Worm (Caenorhabditis elegans) whole organism, early embryonic: ENCODE results near the gene C30F2.5.

Experiments
- B0310.2 ChIP-seq: sonication (generic microtip); optimal IDR thresholded peaks from 2 replicates; lab custom pipeline; 2016; ENCODE audit warnings: mild to moderate bottlenecking, missing genetic modification characterization, missing compliant biosample characterization
- F13C5.2 ChIP-seq: sonication (generic microtip); optimal IDR thresholded peaks from 2 replicates; lab custom pipeline; 2017; ENCODE audit warnings: mild to moderate bottlenecking, missing genetic modification characterization, inconsistent platforms, missing compliant biosample characterization
- aly-1 ChIP-seq: sonication (generic microtip); optimal IDR thresholded peaks from 2 replicates; lab custom pipeline; 2016; ENCODE audit warnings: missing genetic modification characterization, missing compliant biosample characterization
- ama-1 ChIP-seq: fragments of 150-350 bp; optimal IDR thresholded peaks from 2 replicates; lab custom pipeline; 2014
- ceh-13 ChIP-seq: fragments of 200-800 bp; sonication (Bioruptor generic); optimal IDR thresholded peaks from 2 replicates; lab custom pipeline; 2018; ENCODE audit warnings: mild to moderate bottlenecking, missing genetic modification characterization, missing compliant biosample characterization
- ceh-36 ChIP-seq: sonication (generic microtip); optimal IDR thresholded peaks from 2 replicates; lab custom pipeline; 2016; ENCODE audit warnings: missing genetic modification characterization, inconsistent platforms, missing compliant biosample characterization
- ets-7 ChIP-seq: sonication (generic microtip); optimal IDR thresholded peaks from 2 replicates; lab custom pipeline; 2016; ENCODE audit warnings: missing genotype, missing genetic modification characterization, missing compliant biosample characterization
- flt-1 ChIP-seq: fragments of 200-800 bp; sonication (Bioruptor generic); IDR thresholded peaks from 2 replicates; pipeline ENCODE4 v1.3.6; 2022; ENCODE audit warnings: missing genetic modification characterization, missing compliant biosample characterization
- hmbx-1 ChIP-seq: sonication (generic microtip); optimal IDR thresholded peaks from 2 replicates; lab custom pipeline; 2016; ENCODE audit warnings: mild to moderate bottlenecking, missing genetic modification characterization, missing compliant biosample characterization
- hmg-4 ChIP-seq: fragments of 200-800 bp; sonication (Bioruptor generic); optimal IDR thresholded peaks from 2 replicates; lab custom pipeline; 2018; ENCODE audit warnings: mild to moderate bottlenecking, missing genetic modification characterization, missing compliant biosample characterization
- hnd-1 ChIP-seq: sonication (generic microtip); optimal IDR thresholded peaks from 2 replicates; lab custom pipeline; 2016; ENCODE audit warnings: missing genetic modification characterization, missing compliant biosample characterization
- pes-1 ChIP-seq: fragments of 200-800 bp; sonication (Bioruptor generic); IDR thresholded peaks from 2 replicates; pipeline ENCODE4 v1.3.6; 2022; ENCODE audit warnings: missing genetic modification reagents, missing genetic modification characterization, missing compliant biosample characterization
- scrt-1 ChIP-seq: fragments of 200-800 bp; sonication (Bioruptor generic); IDR thresholded peaks from 2 replicates; pipeline ENCODE4 v1.3.6; 2022; ENCODE audit warnings: missing genetic modification characterization, missing compliant biosample characterization
- sea-1 ChIP-seq: fragments of 200-800 bp; sonication (Bioruptor generic); conservative IDR thresholded peaks from 2 replicates; pipeline ENCODE4 v1.3.6; 2022; ENCODE audit warnings: missing genetic modification characterization, missing compliant biosample characterization
- tbx-11 ChIP-seq: fragments of 200-800 bp; sonication (Bioruptor generic); IDR thresholded peaks from 2 replicates; pipeline ENCODE4 v1.3.6; 2022; ENCODE audit warnings: missing genetic modification characterization, missing compliant biosample characterization
- tbx-37 ChIP-seq: fragments of 200-800 bp; sonication (Bioruptor generic); conservative IDR thresholded peaks from 2 replicates; pipeline ENCODE4 v1.3.6; 2022; ENCODE audit warnings: missing genetic modification reagents, missing genetic modification characterization, missing compliant biosample characterization
- tra-4 ChIP-seq: sonication (generic microtip); optimal IDR thresholded peaks from 2 replicates; lab custom pipeline; 2017; ENCODE audit warnings: missing genetic modification characterization, missing compliant biosample characterization

C30F2.5 gene

ce11 chrX:16098104-16098638 is 3.7 kb downstream of the C30F2.5 start:
- no peak for TF ChIP-seq flt-1 (GFP tag; lab: Robert Waterston, UW)
- no peak for TF ChIP-seq aly-1 (tag; lab: Kevin White, UChicago)
- TF ChIP-seq tbx-11 (GFP tag; lab: Robert Waterston, UW) = no peak
- TF ChIP-seq pes-1 (GFP tag; lab: Robert Waterston, UW) = no peak
- TF ChIP-seq F13C5.2 (tag; lab: Kevin White, UChicago) = no peak
- TF ChIP-seq ets-7 = no peak
- no peak for TF ChIP-seq ama-1 (lab: Kevin White, UChicago)

- TF ChIP-seq ets-7 (no peak), B0310.2 (tag; lab: Kevin White, UChicago) (no peak), tbx-37 (no peak), aly-1 (tag; lab: Kevin White, UChicago) (no peak), scrt-1 (GFP tag; lab: Robert Waterston, UW) (no peak), pes-1 (GFP tag; lab: Robert Waterston, UW) (no peak), hnd-1 (tag; lab: Kevin White, UChicago) (no peak), flt-1 (GFP tag; lab: Robert Waterston, UW) (no peak)
Measured at ce11 chrX:16099251-16099650, 4.8 kb downstream of the C30F2.5 start.

ce11 chrX:16103396-16103795 is 8.9 kb downstream of the C30F2.5 start, which contains the start of gene ZK1073.2:
Gene ZK1073.2 (plus strand): TSS chrX:16103696.
- TF ChIP-seq ets-7 (no peak), tra-4 (tag; lab: Kevin White, UChicago) (no peak), F13C5.2 (tag; lab: Kevin White, UChicago) (no peak), scrt-1 (GFP tag; lab: Robert Waterston, UW) (no peak), flt-1 (GFP tag; lab: Robert Waterston, UW) (no peak)

ce11 chrX:16105863-16106262 is 11.4 kb downstream of the C30F2.5 start:
- TF ChIP-seq ceh-13 (GFP tag; lab: Kevin White, UChicago) (no peak), flt-1 (GFP tag; lab: Robert Waterston, UW) (no peak), aly-1 (tag; lab: Kevin White, UChicago) (no peak), scrt-1 (GFP tag; lab: Robert Waterston, UW) (no peak)

- TF ChIP-seq pes-1 (GFP tag; lab: Robert Waterston, UW) (no peak), tbx-11 (GFP tag; lab: Robert Waterston, UW) (no peak), hmbx-1 (tag; lab: Kevin White, UChicago) (no peak), B0310.2 (tag; lab: Kevin White, UChicago) (no peak), tra-4 (tag; lab: Kevin White, UChicago) (no peak), hmg-4 (GFP tag; lab: Kevin White, UChicago) (no peak), ama-1 (lab: Kevin White, UChicago) (no peak), sea-1 (GFP tag; lab: Robert Waterston, UW) (no peak), ceh-36 (tag; lab: Kevin White, UChicago) (no peak), ets-7 (no peak), aly-1 (tag; lab: Kevin White, UChicago) (no peak), F13C5.2 (tag; lab: Kevin White, UChicago) (no peak)
Measured at ce11 chrX:16112923-16113322, 18.5 kb downstream of the C30F2.5 start.

ce11 chrX:16113996-16114395 is 19.5 kb downstream of the C30F2.5 start:
- TF ChIP-seq tra-4 (tag; lab: Kevin White, UChicago) (no peak), hmg-4 (GFP tag; lab: Kevin White, UChicago) (no peak)

- TF ChIP-seq ceh-36 (tag; lab: Kevin White, UChicago) = no peak
- no peak for TF ChIP-seq F13C5.2 (tag; lab: Kevin White, UChicago)
Measured at ce11 chrX:16116279-16116678, 21.8 kb downstream of the C30F2.5 start.

- TF ChIP-seq scrt-1 (GFP tag; lab: Robert Waterston, UW) (no peak), tbx-11 (GFP tag; lab: Robert Waterston, UW) (no peak), sea-1 (GFP tag; lab: Robert Waterston, UW) (no peak), F13C5.2 (tag; lab: Kevin White, UChicago) (no peak), tbx-37 (no peak)
Measured at ce11 chrX:16117176-16117575, 22.7 kb downstream of the C30F2.5 start.

- TF ChIP-seq ceh-36 (tag; lab: Kevin White, UChicago) (no peak), tbx-37 (no peak)
Measured at ce11 chrX:16117618-16118017, 23.1 kb downstream of the C30F2.5 start.

- no peak for TF ChIP-seq scrt-1 (GFP tag; lab: Robert Waterston, UW)
- no peak for TF ChIP-seq ets-7
- TF ChIP-seq pes-1 (GFP tag; lab: Robert Waterston, UW) = no peak
- TF ChIP-seq hmbx-1 (tag; lab: Kevin White, UChicago) = no peak
- TF ChIP-seq ceh-13 (GFP tag; lab: Kevin White, UChicago) = no peak
- TF ChIP-seq flt-1 (GFP tag; lab: Robert Waterston, UW) = no peak
- no peak for TF ChIP-seq tra-4 (tag; lab: Kevin White, UChicago)
- no peak for TF ChIP-seq aly-1 (tag; lab: Kevin White, UChicago)
- TF ChIP-seq B0310.2 (tag; lab: Kevin White, UChicago) = no peak
- no peak for TF ChIP-seq tbx-37
Measured at ce11 chrX:16122628-16123027, 28.2 kb downstream of the C30F2.5 start.
